Worm (Caenorhabditis elegans): ENCODE results near the gene scl-27.

- TF ChIP-seq elt-3 (tag; optimal IDR thresholded peaks at IDR 0.05), result no peak
- TF ChIP-seq lin-39 (tag; optimal IDR thresholded peaks at IDR 0.05), result no peak
- TF ChIP-seq nhr-237 (tag; optimal IDR thresholded peaks at IDR 0.05), result no peak
- TF ChIP-seq eor-1 (tag; optimal IDR thresholded peaks at IDR 0.05), result no peak
- no peak for TF ChIP-seq nhr-11 (tag; optimal IDR thresholded peaks at IDR 0.05)
- no peak for TF ChIP-seq ZK546.5 (tag; optimal IDR thresholded peaks at IDR 0.05)
- TF ChIP-seq snpc-4 (tag; optimal IDR thresholded peaks at IDR 0.05), result no peak
- no peak for TF ChIP-seq nhr-28 (tag; optimal IDR thresholded peaks at IDR 0.05)
Observed at ce11 chrV:422133-422532, 22.3 kb downstream of the scl-27 start, which contains the start of gene dod-20.

Measured in whole organism, L3 larva.